Worm (Caenorhabditis elegans): ENCODE data around the gene F59F5.5.

DNA sequence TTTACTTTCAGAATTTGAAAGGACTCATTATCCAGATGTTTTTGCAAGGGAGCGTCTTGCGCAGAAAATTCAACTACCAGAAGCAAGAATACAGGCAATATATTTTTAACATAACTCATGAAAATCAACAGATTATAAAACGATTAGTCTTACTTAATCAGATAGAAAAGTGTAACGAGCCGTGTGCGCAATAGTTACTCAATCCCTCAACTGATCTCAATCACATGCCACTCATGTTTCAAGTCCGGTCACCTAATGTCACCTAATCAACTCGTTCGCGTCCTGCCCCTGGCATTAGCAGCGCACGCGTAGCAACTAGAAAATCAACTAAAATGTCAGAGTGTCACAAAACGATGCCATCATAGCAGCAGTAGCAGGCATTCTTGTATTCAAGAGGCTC, 29.3 kb upstream of the F59F5.5 start:
- TF ChIP-seq pha-4 (tag; optimal IDR thresholded peaks at IDR 0.05) (no peak), lsy-27 (tag; optimal IDR thresholded peaks at IDR 0.05; ENCODE audit: borderline replicate concordance, insufficient read depth) (no peak), egrh-3 (GFP tag; IDR thresholded peaks at IDR 0.05) (no peak), lir-1 (GFP tag; conservative IDR thresholded peaks at IDR 0.05) (no peak), sea-2 (GFP tag; IDR thresholded peaks at IDR 0.05) (no peak)

All from whole organism, young adult.